Worm (Caenorhabditis elegans): ENCODE measurements around the gene F18A12.2.
"Not testable (repeated sequence)": the region's sequence is repeated elsewhere in the genome, so short reads cannot be mapped to it uniquely, and the experiment has no call there.

The F18A12.2 gene

DNA sequence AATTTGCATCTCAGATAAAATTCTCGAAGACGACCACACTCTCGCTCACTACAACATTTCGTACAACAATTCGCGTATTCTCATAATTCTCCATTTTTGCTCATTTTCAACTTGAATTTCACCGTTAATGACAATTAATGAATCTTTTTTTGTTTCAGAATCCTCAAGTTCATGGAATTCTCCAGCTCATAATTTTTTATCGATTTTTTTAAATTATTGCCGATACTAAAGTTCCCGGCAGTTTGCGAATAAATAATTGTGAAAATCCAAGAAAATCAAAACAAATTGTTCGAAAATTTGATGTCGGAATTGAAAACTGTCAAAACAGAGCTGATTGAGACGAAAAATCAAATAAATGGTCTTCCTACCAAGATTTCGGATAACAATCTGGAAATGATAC lies 33.2 kb downstream of the F18A12.2 start, which contains the start of gene C16C8.21:
C16C8.21 (plus strand) TSS at position 301 of the 400 bp plus-strand sequence.
- no peak for TF ChIP-seq lsy-2 (tag; optimal IDR thresholded peaks at IDR 0.05)
- no peak for TF ChIP-seq ztf-11 (tag; optimal IDR thresholded peaks at IDR 0.05)
- no peak for TF ChIP-seq unc-120 (tag; optimal IDR thresholded peaks at IDR 0.05; ENCODE audit: poor library complexity, severe bottlenecking)

DNA sequence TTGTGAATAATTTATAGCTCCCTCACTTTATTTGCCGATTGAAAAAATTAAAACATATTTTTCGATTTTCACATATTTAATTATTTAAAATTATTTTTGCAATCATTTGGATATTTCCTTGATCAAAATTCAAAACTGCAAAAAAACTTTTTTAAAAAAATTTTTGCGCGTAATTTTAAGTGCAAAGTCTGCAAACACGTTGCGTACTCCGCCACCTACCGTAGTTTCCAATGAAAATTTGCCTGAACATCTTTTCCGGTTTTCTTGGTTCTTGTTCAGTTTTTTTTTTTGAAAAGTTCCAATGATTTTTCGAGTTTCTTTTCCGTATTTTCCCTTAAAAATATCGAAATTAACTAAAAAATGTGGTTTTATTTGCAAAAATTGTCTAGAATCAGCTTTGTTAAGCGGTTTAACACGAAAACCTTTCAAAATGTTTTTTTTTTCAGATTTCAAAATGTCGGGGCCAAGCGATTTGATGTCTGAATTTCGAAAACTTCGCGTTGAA lies 34.2 kb downstream of the F18A12.2 start, which contains the start of gene C16C8.25:
C16C8.25 (plus strand) TSS at position 455 of the 505 bp plus-strand sequence.
- TF ChIP-seq nhr-2 (tag; optimal IDR thresholded peaks at IDR 0.05) (no peak), nhr-76 (tag; optimal IDR thresholded peaks at IDR 0.05) (no peak), sptf-1 (tag; optimal IDR thresholded peaks at IDR 0.05) (no peak)

ce11 chrII:3449514-3449913 lies 34.9 kb downstream of the F18A12.2 start, which contains the start of gene C16C8.14:
TSS of gene C16C8.14 (plus strand) at chrII:3449814.
- TF ChIP-seq unc-120 (tag; optimal IDR thresholded peaks at IDR 0.05; ENCODE audit: poor library complexity, severe bottlenecking); flh-1 (GFP tag; optimal IDR thresholded peaks at IDR 0.05); tbx-8 (GFP tag; optimal IDR thresholded peaks at IDR 0.05): not testable (repeated sequence)

- TF ChIP-seq nhr-237 (tag; optimal IDR thresholded peaks at IDR 0.05) (no peak), snpc-4 (tag; optimal IDR thresholded peaks at IDR 0.05) (no peak), cnd-1 (tag; optimal IDR thresholded peaks at IDR 0.05) (no peak), nhr-12 (tag; optimal IDR thresholded peaks at IDR 0.05) (no peak), unc-120 (tag; optimal IDR thresholded peaks at IDR 0.05; ENCODE audit: poor library complexity, severe bottlenecking) (no peak), hlh-1 (tag; optimal IDR thresholded peaks at IDR 0.05) (no peak), lin-32 (GFP tag; optimal IDR thresholded peaks at IDR 0.05) (no peak), drap-1 (GFP tag; optimal IDR thresholded peaks at IDR 0.05) (no peak), lsy-2 (tag; optimal IDR thresholded peaks at IDR 0.05) (no peak), elt-3 (tag; optimal IDR thresholded peaks at IDR 0.05) (no peak), flh-1 (GFP tag; optimal IDR thresholded peaks at IDR 0.05) (no peak)
These were observed 37.8 kb downstream of the F18A12.2 start, which contains the start of gene C16C8.12 for ce11 chrII:3452421-3452820. TSS of gene C16C8.12 (plus strand) at chrII:3452721.

- TF ChIP-seq lin-32 (GFP tag; optimal IDR thresholded peaks at IDR 0.05) (no peak), flh-1 (GFP tag; optimal IDR thresholded peaks at IDR 0.05) (no peak), mep-1 (tag; optimal IDR thresholded peaks at IDR 0.05) (no peak), lsy-2 (tag; optimal IDR thresholded peaks at IDR 0.05) (no peak), M03D4.4 (tag; optimal IDR thresholded peaks at IDR 0.05) (no peak)
These were observed 38.9 kb downstream of the F18A12.2 start, which contains the start of gene C16C8.11 for ce11 chrII:3453521-3453920. TSS of gene C16C8.11 (plus strand) at chrII:3453708.

DNA sequence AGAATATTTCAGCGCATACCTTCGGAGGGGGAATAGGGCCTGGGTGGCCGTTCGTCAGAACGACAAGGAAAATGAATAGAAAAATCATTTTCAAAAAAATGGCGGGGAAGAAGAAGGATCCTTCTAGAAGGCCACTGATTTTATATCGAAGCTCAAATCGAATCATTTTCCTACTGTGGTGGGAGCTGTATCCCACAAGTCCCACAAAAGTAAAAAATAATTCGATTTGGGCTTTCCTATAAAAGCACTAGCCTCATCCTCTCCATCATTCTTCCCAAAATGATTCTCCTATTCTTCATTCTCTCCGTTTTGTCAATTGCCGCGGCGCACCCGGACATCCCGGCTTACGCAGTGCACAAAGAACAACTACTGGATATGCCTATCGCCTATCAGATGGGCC lies 43.5 kb downstream of the F18A12.2 start, which contains the start of the genes C16C8.26 and C16C8.19:
C16C8.26 (minus strand) TSS at position 101 of the 400 bp plus-strand sequence.
C16C8.19 (plus strand) TSS at position 279 of the 400 bp plus-strand sequence.
- TF ChIP-seq ztf-11 (tag; optimal IDR thresholded peaks at IDR 0.05), result no peak
- no peak for TF ChIP-seq sem-2 (GFP tag; optimal IDR thresholded peaks at IDR 0.05)
- no peak for TF ChIP-seq bed-3 (GFP tag; optimal IDR thresholded peaks at IDR 0.05)
- no peak for TF ChIP-seq flh-1 (GFP tag; optimal IDR thresholded peaks at IDR 0.05)
- TF ChIP-seq unc-39 (tag; optimal IDR thresholded peaks at IDR 0.05), result no peak
- no peak for TF ChIP-seq mls-2 (tag; optimal IDR thresholded peaks at IDR 0.05)
- no peak for TF ChIP-seq cnd-1 (tag; optimal IDR thresholded peaks at IDR 0.05)
- TF ChIP-seq blmp-1 (tag; optimal IDR thresholded peaks at IDR 0.05), result no peak
- TF ChIP-seq lsy-2 (tag; optimal IDR thresholded peaks at IDR 0.05), result no peak
- no peak for TF ChIP-seq M03D4.4 (tag; optimal IDR thresholded peaks at IDR 0.05)
- no peak for TF ChIP-seq ceh-39 (tag; optimal IDR thresholded peaks at IDR 0.05)
- TF ChIP-seq pha-4 (tag; optimal IDR thresholded peaks at IDR 0.05), result no peak
- TF ChIP-seq nhr-76 (tag; optimal IDR thresholded peaks at IDR 0.05), result no peak
- no peak for TF ChIP-seq snpc-4 (tag; optimal IDR thresholded peaks at IDR 0.05)
- TF ChIP-seq ces-1 (GFP tag; optimal IDR thresholded peaks at IDR 0.05), result no peak
- no peak for TF ChIP-seq nhr-2 (tag; optimal IDR thresholded peaks at IDR 0.05)
- no peak for TF ChIP-seq nhr-12 (tag; optimal IDR thresholded peaks at IDR 0.05)
- TF ChIP-seq elt-1 (tag; optimal IDR thresholded peaks at IDR 0.05; ENCODE audit: borderline replicate concordance, insufficient read depth), result no peak
- no peak for TF ChIP-seq unc-120 (tag; optimal IDR thresholded peaks at IDR 0.05; ENCODE audit: poor library complexity, severe bottlenecking)

All from whole organism, mixed stage, embryonic.